Fruit fly (Drosophila melanogaster): ENCODE measurements around the gene Ogg1.

The Ogg1 gene

dm6 chrX:8685394-8685793 lies 4.7 kb upstream of the Ogg1 start:
- TF ChIP-seq CG8632 (GFP tag; optimal IDR thresholded peaks at IDR 0.05) (no peak), svp (GFP tag) (peak; percentile 97)

- no peak for TF ChIP-seq ss (GFP tag; optimal IDR thresholded peaks at IDR 0.05)
- no peak for TF ChIP-seq Ets96B (tag; optimal IDR thresholded peaks at IDR 0.05)
- TF ChIP-seq Hr39 (GFP tag; optimal IDR thresholded peaks at IDR 0.05), result no peak
- TF ChIP-seq CG11294 (GFP tag; IDR thresholded peaks at IDR 0.05), result no peak
- no peak for TF ChIP-seq CG16779 (tag; optimal IDR thresholded peaks at IDR 0.05)
- no peak for TF ChIP-seq OdsH (GFP tag; optimal IDR thresholded peaks at IDR 0.05)
- no peak for TF ChIP-seq pdm3 (GFP tag; optimal IDR thresholded peaks at IDR 0.05)
- TF ChIP-seq CG8319 (GFP tag; optimal IDR thresholded peaks at IDR 0.05), result no peak
- TF ChIP-seq eg (GFP tag; IDR thresholded peaks at IDR 0.05), result no peak
- TF ChIP-seq Sox14 (GFP tag; optimal IDR thresholded peaks at IDR 0.05), result no peak
- TF ChIP-seq salr (GFP tag; optimal IDR thresholded peaks at IDR 0.05), result no peak
- TF ChIP-seq Blimp-1 (GFP tag; optimal IDR thresholded peaks at IDR 0.05), result no peak
- TF ChIP-seq Lpt (GFP tag; optimal IDR thresholded peaks at IDR 0.05), result no peak
- no peak for TF ChIP-seq CG4318 (GFP tag; optimal IDR thresholded peaks at IDR 0.05)
- no peak for TF ChIP-seq vri (GFP tag; optimal IDR thresholded peaks at IDR 0.05)
- TF ChIP-seq fkh (GFP tag; optimal IDR thresholded peaks at IDR 0.05), result no peak
Measured at dm6 chrX:8693520-8693919, 3.4 kb downstream of the Ogg1 start, which contains the start of gene CG11294. Gene CG11294, minus strand, starts transcription at chrX:8693620.

DNA sequence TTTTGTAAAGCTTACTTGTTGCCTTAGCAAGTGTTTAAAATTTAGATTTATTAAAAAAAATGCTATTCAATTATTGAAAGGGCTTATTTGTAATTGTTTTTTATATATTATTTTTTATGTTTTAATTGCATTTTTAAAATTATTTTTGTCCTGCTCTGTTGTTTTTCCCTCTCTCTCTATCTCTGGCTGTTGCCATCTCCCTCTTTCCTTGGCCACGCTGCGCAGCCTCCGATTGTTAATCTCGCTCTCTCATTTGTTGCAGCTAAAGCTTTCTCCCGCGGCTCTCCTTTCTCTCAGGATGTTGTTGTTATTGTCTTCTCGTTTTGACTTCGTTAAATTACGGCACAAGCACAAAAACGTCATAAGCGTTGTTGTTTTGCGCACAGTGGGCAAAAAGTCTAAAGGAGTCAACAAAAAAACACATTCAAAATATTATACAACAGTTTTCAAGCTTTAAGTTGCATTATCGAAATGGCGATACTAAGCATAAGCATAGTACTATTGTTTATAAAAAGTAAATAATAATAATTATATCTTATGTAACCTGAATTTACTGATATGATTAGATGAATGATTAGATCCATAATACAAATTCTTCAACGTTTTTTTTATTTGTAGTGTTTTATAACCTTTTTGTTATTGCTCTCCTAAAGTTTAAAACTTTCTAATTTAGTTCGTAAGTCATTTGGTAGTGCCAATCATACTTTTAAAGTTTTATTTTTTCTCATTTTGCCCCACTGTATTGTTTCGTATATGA lies 4.1 kb downstream of the Ogg1 start:
- TF ChIP-seq CG6808 (GFP tag; optimal IDR thresholded peaks at IDR 0.05) (no peak), OdsH (GFP tag; optimal IDR thresholded peaks at IDR 0.05) (peak; percentile 13), CG8632 (GFP tag; optimal IDR thresholded peaks at IDR 0.05) (peak; percentile 13), Ets21C (GFP tag; optimal IDR thresholded peaks at IDR 0.05) (no peak), CG8119 (GFP tag; IDR thresholded peaks at IDR 0.05) (no peak), CG7368 (GFP tag; optimal IDR thresholded peaks at IDR 0.05) (no peak), CG32006 (GFP tag; optimal IDR thresholded peaks at IDR 0.05) (peak; percentile 10), CG9139 (GFP tag; optimal IDR thresholded peaks at IDR 0.05) (no peak), Eip78C (GFP tag) (peak; percentile 58), CG6792 (GFP tag; optimal IDR thresholded peaks at IDR 0.05) (no peak), dac (GFP tag; optimal IDR thresholded peaks at IDR 0.05) (no peak), topi (GFP tag; optimal IDR thresholded peaks at IDR 0.05) (no peak), spab (GFP tag; optimal IDR thresholded peaks at IDR 0.05) (no peak), svp (GFP tag) (peak; percentile 48), cyc (GFP tag; optimal IDR thresholded peaks at IDR 0.05) (no peak), Smox (GFP tag; optimal IDR thresholded peaks at IDR 0.05) (no peak), CG11902 (GFP tag; optimal IDR thresholded peaks at IDR 0.05) (no peak), CG6854 (GFP tag; optimal IDR thresholded peaks at IDR 0.05) (no peak), Hr4 (GFP tag; optimal IDR thresholded peaks at IDR 0.05) (no peak), CG4318 (GFP tag; optimal IDR thresholded peaks at IDR 0.05) (no peak), salr (GFP tag; optimal IDR thresholded peaks at IDR 0.05) (peak in 1 of 2 experiments; percentile 15), Ets96B (tag; optimal IDR thresholded peaks at IDR 0.05) (peak; percentile 5), Lpt (GFP tag; optimal IDR thresholded peaks at IDR 0.05) (no peak), CG34406 (GFP tag; optimal IDR thresholded peaks at IDR 0.05) (peak; percentile 9)

DNA sequence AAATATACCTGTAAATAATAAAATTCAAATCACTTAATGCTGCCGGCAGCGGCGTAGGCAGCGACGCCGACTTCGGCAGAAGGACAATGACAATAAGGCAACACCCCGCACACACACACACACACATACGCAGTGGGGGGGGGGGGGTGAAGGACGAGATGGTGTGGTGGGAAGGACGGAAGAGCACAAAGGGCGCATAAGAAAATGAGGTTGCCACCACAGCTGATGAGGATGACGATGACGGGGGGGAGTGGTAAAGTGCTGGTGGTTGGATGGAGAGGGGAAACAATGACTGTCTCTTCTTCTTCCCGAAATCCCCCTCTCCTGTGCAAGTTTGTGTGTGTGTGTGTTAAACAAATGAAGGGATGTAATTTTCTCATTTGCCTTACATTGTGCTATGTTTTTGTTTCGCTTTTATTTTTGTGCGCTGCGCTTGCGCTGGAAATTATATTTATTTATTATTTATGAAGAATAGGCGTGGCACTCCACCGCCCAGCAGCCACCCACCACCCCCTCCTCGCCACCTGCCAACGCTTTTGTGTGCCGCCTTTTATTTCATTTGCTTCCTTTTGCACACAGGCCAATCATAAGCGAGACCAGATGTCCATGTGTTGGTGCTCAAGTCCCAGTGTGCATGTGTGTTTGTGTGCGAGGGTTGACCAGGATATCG lies 4.8 kb downstream of the Ogg1 start:
- TF ChIP-seq Met (GFP tag; optimal IDR thresholded peaks at IDR 0.05) (no peak), CG8319 (GFP tag; optimal IDR thresholded peaks at IDR 0.05) (no peak), CG8632 (GFP tag; optimal IDR thresholded peaks at IDR 0.05) (no peak), achi (GFP tag; optimal IDR thresholded peaks at IDR 0.05) (no peak), cyc (GFP tag; optimal IDR thresholded peaks at IDR 0.05) (no peak)

Measured in whole organism, prepupa.